Fruit fly (Drosophila melanogaster) S2 (cell line): ENCODE results near the gene CG14195.

Source experiments
- CG8478 ChIP-seq: fragments of >200 bp; optimal IDR thresholded peaks from 2 replicates; lab custom pipeline; 2018
- CTCF ChIP-seq, 2 experiments: fragments of >200 bp; optimal IDR thresholded peaks; 2 replicates each; lab custom pipeline; 2018

dm6 chrX:19250151-19250550 lies 38.3 kb upstream of the CG14195 start:
- no peak for TF ChIP-seq CTCF (optimal IDR thresholded peaks at IDR 0.05; lab: Kevin White, UChicago)
- TF ChIP-seq CG8478 (lab: Kevin White, UChicago), result no peak
